Worm (Caenorhabditis elegans) whole organism, L4 larva: ENCODE data around the gene R10E4.1.

ENCODE experiments used
- T20F7.1 ChIP-seq: fragments of 200-800 bp; sonication (Bioruptor generic); optimal IDR thresholded peaks from 2 replicates; lab custom pipeline; 2018; ENCODE audit warnings: mild to moderate bottlenecking, missing genetic modification characterization, missing compliant biosample characterization
- fkh-10 ChIP-seq: fragments of 150-350 bp; optimal IDR thresholded peaks from 2 replicates; lab custom pipeline; 2014; ENCODE audit warnings: missing biosample characterization, missing genetic modification reagents, missing genetic modification characterization
- madf-5 ChIP-seq, 2 experiments: fragments of 200-800 bp; sonication (Bioruptor generic); IDR thresholded peaks; 2 replicates each; pipeline ENCODE4 v1.3.6; 2022; ENCODE audit warnings: missing compliant biosample characterization in 2 of 2, missing genetic modification characterization in 2 of 2
- madf-9 ChIP-seq: fragments of 200-800 bp; sonication (Bioruptor generic); conservative IDR thresholded peaks from 2 replicates; pipeline ENCODE4 v1.3.6; 2022; ENCODE audit warnings: missing genetic modification reagents, missing genetic modification characterization, missing compliant biosample characterization
- mep-1 ChIP-seq: fragments of 150-350 bp; sonication (generic microtip); optimal IDR thresholded peaks from 3 replicates; lab custom pipeline; 2014; ENCODE audit warnings: missing biosample characterization, missing genetic modification characterization
- nhr-11 ChIP-seq: fragments of 150-350 bp; optimal IDR thresholded peaks from 2 replicates; lab custom pipeline; 2014; ENCODE audit warnings: missing biosample characterization, missing genetic modification characterization
- set-16 ChIP-seq: fragments of 200-800 bp; sonication (Bioruptor generic); IDR thresholded peaks from 2 replicates; pipeline ENCODE4 v1.3.6; 2022; ENCODE audit warnings: missing genetic modification reagents, missing genetic modification characterization, missing compliant biosample characterization

DNA sequence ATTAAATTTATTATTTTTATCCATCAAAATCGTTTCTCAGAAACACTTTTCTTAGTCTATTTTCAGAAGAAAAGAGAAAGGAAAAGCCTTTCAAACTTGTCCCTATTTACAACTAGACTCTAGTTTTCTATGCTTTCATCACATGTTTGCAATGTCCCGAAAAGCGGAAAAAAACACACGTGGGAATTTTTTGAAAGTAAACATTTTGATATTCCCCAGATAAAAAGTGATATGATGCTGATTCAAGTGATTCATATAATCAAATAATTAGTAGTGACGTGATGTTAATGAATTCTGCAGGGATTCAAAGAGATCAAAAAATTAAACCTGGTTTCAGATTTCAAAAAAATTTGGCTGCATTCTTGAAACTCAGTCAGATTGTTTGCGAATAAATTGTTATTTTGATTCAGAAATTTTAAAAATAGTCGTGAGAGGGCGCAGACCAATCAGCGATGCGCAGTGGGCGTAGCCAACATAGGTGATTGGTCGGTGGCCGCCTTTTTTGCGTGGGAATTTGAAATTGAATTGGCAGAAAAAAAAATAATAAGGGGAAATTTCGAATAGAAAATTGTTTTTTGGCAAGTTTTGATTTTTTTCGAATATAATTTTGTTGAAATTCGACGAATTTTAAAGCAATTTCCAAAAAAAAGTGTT lies 34.8 kb upstream of the R10E4.1 start:
- TF ChIP-seq nhr-11 (tag; lab: Kevin White, UChicago) = no peak
- no peak for TF ChIP-seq fkh-10 (GFP tag; lab: Kevin White, UChicago)
- no peak for TF ChIP-seq mep-1 (tag; lab: Kevin White, UChicago)
- no peak for TF ChIP-seq madf-5 (GFP tag; IDR thresholded peaks at IDR 0.05; lab: Robert Waterston, UW)
- no peak for TF ChIP-seq set-16 (GFP tag; lab: Robert Waterston, UW)
- no peak for TF ChIP-seq T20F7.1
- no peak for TF ChIP-seq madf-9 (GFP tag; lab: Robert Waterston, UW)
